Worm (Caenorhabditis elegans) whole organism, early embryonic: Measurements from ENCODE around the gene sma-5.

Experiments
- B0310.2 ChIP-seq: sonication (generic microtip); optimal IDR thresholded peaks from 2 replicates; lab custom pipeline; 2016; ENCODE audit warnings: mild to moderate bottlenecking, missing genetic modification characterization, missing compliant biosample characterization
- F13C5.2 ChIP-seq: sonication (generic microtip); optimal IDR thresholded peaks from 2 replicates; lab custom pipeline; 2017; ENCODE audit warnings: mild to moderate bottlenecking, missing genetic modification characterization, inconsistent platforms, missing compliant biosample characterization
- aly-1 ChIP-seq: sonication (generic microtip); optimal IDR thresholded peaks from 2 replicates; lab custom pipeline; 2016; ENCODE audit warnings: missing genetic modification characterization, missing compliant biosample characterization
- ama-1 ChIP-seq: fragments of 150-350 bp; optimal IDR thresholded peaks from 2 replicates; lab custom pipeline; 2014
- ceh-13 ChIP-seq: fragments of 200-800 bp; sonication (Bioruptor generic); optimal IDR thresholded peaks from 2 replicates; lab custom pipeline; 2018; ENCODE audit warnings: mild to moderate bottlenecking, missing genetic modification characterization, missing compliant biosample characterization
- ceh-36 ChIP-seq: sonication (generic microtip); optimal IDR thresholded peaks from 2 replicates; lab custom pipeline; 2016; ENCODE audit warnings: missing genetic modification characterization, inconsistent platforms, missing compliant biosample characterization
- ets-7 ChIP-seq: sonication (generic microtip); optimal IDR thresholded peaks from 2 replicates; lab custom pipeline; 2016; ENCODE audit warnings: missing genotype, missing genetic modification characterization, missing compliant biosample characterization
- flt-1 ChIP-seq: fragments of 200-800 bp; sonication (Bioruptor generic); IDR thresholded peaks from 2 replicates; pipeline ENCODE4 v1.3.6; 2022; ENCODE audit warnings: missing genetic modification characterization, missing compliant biosample characterization
- hmbx-1 ChIP-seq: sonication (generic microtip); optimal IDR thresholded peaks from 2 replicates; lab custom pipeline; 2016; ENCODE audit warnings: mild to moderate bottlenecking, missing genetic modification characterization, missing compliant biosample characterization
- hmg-4 ChIP-seq: fragments of 200-800 bp; sonication (Bioruptor generic); optimal IDR thresholded peaks from 2 replicates; lab custom pipeline; 2018; ENCODE audit warnings: mild to moderate bottlenecking, missing genetic modification characterization, missing compliant biosample characterization
- hnd-1 ChIP-seq: sonication (generic microtip); optimal IDR thresholded peaks from 2 replicates; lab custom pipeline; 2016; ENCODE audit warnings: missing genetic modification characterization, missing compliant biosample characterization
- pes-1 ChIP-seq: fragments of 200-800 bp; sonication (Bioruptor generic); IDR thresholded peaks from 2 replicates; pipeline ENCODE4 v1.3.6; 2022; ENCODE audit warnings: missing genetic modification reagents, missing genetic modification characterization, missing compliant biosample characterization
- scrt-1 ChIP-seq: fragments of 200-800 bp; sonication (Bioruptor generic); IDR thresholded peaks from 2 replicates; pipeline ENCODE4 v1.3.6; 2022; ENCODE audit warnings: missing genetic modification characterization, missing compliant biosample characterization
- sea-1 ChIP-seq: fragments of 200-800 bp; sonication (Bioruptor generic); conservative IDR thresholded peaks from 2 replicates; pipeline ENCODE4 v1.3.6; 2022; ENCODE audit warnings: missing genetic modification characterization, missing compliant biosample characterization
- tbx-11 ChIP-seq: fragments of 200-800 bp; sonication (Bioruptor generic); IDR thresholded peaks from 2 replicates; pipeline ENCODE4 v1.3.6; 2022; ENCODE audit warnings: missing genetic modification characterization, missing compliant biosample characterization
- tbx-37 ChIP-seq: fragments of 200-800 bp; sonication (Bioruptor generic); conservative IDR thresholded peaks from 2 replicates; pipeline ENCODE4 v1.3.6; 2022; ENCODE audit warnings: missing genetic modification reagents, missing genetic modification characterization, missing compliant biosample characterization
- tra-4 ChIP-seq: sonication (generic microtip); optimal IDR thresholded peaks from 2 replicates; lab custom pipeline; 2017; ENCODE audit warnings: missing genetic modification characterization, missing compliant biosample characterization

The sma-5 gene

DNA sequence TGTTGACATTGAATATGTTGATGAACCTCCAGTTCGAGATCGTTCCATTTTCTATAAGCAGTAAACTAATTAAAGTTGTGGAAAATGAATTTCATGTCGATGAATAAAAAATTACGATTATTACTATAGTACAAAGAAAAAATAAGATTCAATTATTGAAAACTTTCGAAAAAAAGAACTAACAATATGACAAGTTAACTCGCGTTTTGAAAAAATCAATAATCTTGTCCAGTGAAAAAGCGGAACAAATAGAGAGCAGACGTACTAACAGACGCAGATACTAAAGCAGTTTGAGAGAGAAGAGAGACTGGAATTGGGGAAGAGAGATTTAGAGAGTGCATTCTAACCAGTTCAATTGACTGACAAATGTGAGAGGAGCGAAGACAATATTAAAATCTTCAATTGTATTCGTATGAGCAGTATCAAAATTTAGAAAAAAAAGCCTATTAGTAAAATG, 30.7 kb downstream of the sma-5 start, which contains the start of gene set-6:
set-6 (minus strand) TSS at position 51 of the 457 bp plus-strand sequence.
- TF ChIP-seq hmbx-1 (tag; lab: Kevin White, UChicago), result no peak
- no peak for TF ChIP-seq F13C5.2
- no peak for TF ChIP-seq pes-1 (GFP tag; lab: Robert Waterston, UW)
- TF ChIP-seq ceh-36, result no peak
- no peak for TF ChIP-seq scrt-1
- TF ChIP-seq tbx-11 (GFP tag; lab: Robert Waterston, UW), result no peak
- TF ChIP-seq ama-1 (lab: Kevin White, UChicago), result no peak
- no peak for TF ChIP-seq aly-1 (tag; lab: Kevin White, UChicago)
- no peak for TF ChIP-seq sea-1 (GFP tag; lab: Robert Waterston, UW)
- no peak for TF ChIP-seq hnd-1
- no peak for TF ChIP-seq flt-1 (GFP tag; lab: Robert Waterston, UW)
- no peak for TF ChIP-seq hmg-4 (GFP tag; lab: Kevin White, UChicago)
- no peak for TF ChIP-seq ets-7 (tag; lab: Kevin White, UChicago)
- no peak for TF ChIP-seq tra-4 (tag; lab: Kevin White, UChicago)
- no peak for TF ChIP-seq ceh-13 (GFP tag; lab: Kevin White, UChicago)
- TF ChIP-seq tbx-37, result no peak
- TF ChIP-seq B0310.2 (tag; lab: Kevin White, UChicago), result no peak

DNA sequence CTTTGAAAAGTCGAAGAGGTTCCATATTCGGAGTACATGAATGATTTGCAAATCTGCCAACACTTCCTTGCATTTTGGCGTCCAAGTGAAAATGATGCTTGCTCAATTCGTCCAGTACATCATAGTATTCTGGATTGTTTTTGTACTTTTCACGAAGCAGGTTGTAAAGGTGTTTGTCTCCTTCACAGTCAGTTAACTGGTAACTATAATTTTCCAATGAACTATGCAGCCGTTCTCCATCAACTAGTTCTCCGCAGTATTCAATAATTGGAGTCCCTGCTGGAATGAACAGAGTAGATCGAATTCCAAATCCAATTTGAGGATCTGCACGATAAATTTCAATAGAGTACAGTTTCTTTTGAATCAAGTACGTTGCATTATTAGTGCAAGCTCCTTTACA, 34.0 kb downstream of the sma-5 start:
- no peak for TF ChIP-seq ceh-13 (GFP tag; lab: Kevin White, UChicago)
- TF ChIP-seq hmbx-1 (tag; lab: Kevin White, UChicago), result no peak
- TF ChIP-seq F13C5.2, result no peak
- no peak for TF ChIP-seq ama-1 (lab: Kevin White, UChicago)

DNA sequence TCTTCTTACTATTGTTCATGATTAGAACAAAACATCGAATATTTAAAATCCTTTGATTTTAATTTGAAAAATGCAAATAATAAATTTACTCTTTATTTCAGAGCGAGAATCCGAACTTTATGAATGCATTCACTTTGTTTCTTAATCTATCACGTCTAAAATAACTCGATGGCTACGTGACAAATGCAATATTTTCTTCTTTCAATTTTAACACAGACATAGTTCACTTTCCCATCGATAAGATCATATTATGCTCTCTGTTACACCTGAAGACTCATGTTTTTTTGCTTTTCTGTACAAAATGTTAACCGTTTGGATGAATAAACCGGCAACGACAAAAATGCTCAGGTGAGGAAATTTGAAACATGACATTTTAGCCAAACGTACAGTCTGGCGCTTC, 35.8 kb downstream of the sma-5 start:
- TF ChIP-seq hnd-1, result no peak
- no peak for TF ChIP-seq flt-1 (GFP tag; lab: Robert Waterston, UW)
- no peak for TF ChIP-seq ama-1 (lab: Kevin White, UChicago)
- no peak for TF ChIP-seq tbx-37
- TF ChIP-seq hmbx-1 (tag; lab: Kevin White, UChicago), result no peak
- no peak for TF ChIP-seq pes-1 (GFP tag; lab: Robert Waterston, UW)
- TF ChIP-seq hmg-4 (GFP tag; lab: Kevin White, UChicago), result no peak

DNA sequence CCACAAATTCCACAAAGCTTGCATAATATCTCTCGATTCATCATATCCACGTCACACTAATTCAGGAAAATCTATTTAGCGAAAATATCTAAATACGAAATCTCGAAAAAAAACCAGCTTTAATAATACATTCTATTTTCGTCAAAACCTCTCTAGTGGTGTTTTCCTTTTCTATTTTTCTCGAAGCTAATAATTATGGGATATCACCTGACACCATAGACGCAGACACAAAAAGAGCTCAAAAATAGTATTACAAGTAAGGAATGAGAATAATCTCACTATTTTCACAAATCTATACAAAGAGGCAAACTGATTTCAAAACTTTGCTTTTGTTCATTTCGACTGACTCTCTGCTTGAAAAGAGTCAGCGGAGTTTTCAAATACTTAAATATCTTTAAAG, 36.3 kb downstream of the sma-5 start:
- TF ChIP-seq sea-1 (GFP tag; lab: Robert Waterston, UW), result no peak
- TF ChIP-seq B0310.2 (tag; lab: Kevin White, UChicago), result no peak
- no peak for TF ChIP-seq aly-1 (tag; lab: Kevin White, UChicago)
- no peak for TF ChIP-seq pes-1 (GFP tag; lab: Robert Waterston, UW)
- no peak for TF ChIP-seq hmbx-1 (tag; lab: Kevin White, UChicago)
- TF ChIP-seq ceh-13 (GFP tag; lab: Kevin White, UChicago), result no peak
- TF ChIP-seq hmg-4 (GFP tag; lab: Kevin White, UChicago), result no peak
- no peak for TF ChIP-seq ama-1 (lab: Kevin White, UChicago)
- TF ChIP-seq tbx-11 (GFP tag; lab: Robert Waterston, UW), result no peak
- no peak for TF ChIP-seq tra-4 (tag; lab: Kevin White, UChicago)
- no peak for TF ChIP-seq F13C5.2
- no peak for TF ChIP-seq ceh-36
- TF ChIP-seq scrt-1, result no peak
- no peak for TF ChIP-seq flt-1 (GFP tag; lab: Robert Waterston, UW)
- TF ChIP-seq hnd-1, result no peak
- no peak for TF ChIP-seq tbx-37
- no peak for TF ChIP-seq ets-7 (tag; lab: Kevin White, UChicago)

DNA sequence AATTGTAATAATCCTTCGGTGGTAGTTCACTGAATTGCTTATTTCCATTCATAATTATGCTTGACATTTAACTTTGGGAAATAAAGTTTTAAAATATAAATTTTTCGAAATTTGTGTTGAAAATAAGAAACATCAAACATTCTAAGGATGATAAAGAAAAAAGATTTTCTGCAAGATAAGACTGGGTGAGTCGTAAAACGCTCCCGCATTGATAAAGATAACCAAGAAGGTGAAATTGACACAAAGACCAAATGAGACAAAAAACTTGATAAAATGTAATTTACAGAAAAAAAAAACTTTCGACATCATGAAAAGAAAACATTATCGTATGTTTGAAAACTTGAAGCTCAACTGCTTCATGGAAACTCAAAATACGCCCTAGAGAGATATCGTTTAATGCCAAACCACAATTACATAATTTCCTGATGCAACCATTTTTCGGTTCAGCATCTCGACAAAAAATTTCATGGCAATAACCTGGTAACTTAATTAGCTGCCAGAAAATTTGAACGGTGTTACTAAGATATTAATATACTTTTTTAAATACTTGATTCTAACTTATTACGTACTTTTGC, 37.2 kb downstream of the sma-5 start:
- TF ChIP-seq tbx-11 (GFP tag; lab: Robert Waterston, UW) (no peak), tra-4 (tag; lab: Kevin White, UChicago) (no peak), hmbx-1 (tag; lab: Kevin White, UChicago) (no peak), tbx-37 (no peak), ceh-36 (no peak), scrt-1 (no peak), hmg-4 (GFP tag; lab: Kevin White, UChicago) (no peak), B0310.2 (tag; lab: Kevin White, UChicago) (no peak), aly-1 (tag; lab: Kevin White, UChicago) (no peak), pes-1 (GFP tag; lab: Robert Waterston, UW) (no peak), hnd-1 (no peak), ceh-13 (GFP tag; lab: Kevin White, UChicago) (no peak)

DNA sequence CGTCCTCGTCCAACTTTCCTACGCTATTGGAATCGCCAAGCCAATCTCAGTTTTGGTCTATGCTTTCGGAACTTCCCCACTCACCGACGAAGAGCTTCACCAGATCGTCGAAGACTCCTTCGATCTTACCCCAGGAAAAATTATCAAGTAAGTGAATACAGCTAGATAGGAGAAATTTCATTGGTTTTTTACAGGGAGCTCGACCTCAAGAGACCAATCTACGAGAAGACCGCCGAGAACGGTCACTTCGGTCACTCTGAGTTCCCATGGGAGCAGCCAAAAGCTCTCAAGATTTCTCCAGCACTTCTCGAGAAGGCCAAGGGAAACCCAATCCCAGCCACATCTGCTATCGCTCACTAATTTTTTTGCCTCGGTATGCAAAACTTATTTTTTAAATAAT, 38.3 kb downstream of the sma-5 start:
- no peak for TF ChIP-seq ceh-13 (GFP tag; lab: Kevin White, UChicago)
- TF ChIP-seq hmg-4 (GFP tag; lab: Kevin White, UChicago), result no peak
- no peak for TF ChIP-seq hmbx-1 (tag; lab: Kevin White, UChicago)
- no peak for TF ChIP-seq tbx-37
- TF ChIP-seq tbx-11 (GFP tag; lab: Robert Waterston, UW), result no peak
- no peak for TF ChIP-seq hnd-1
- no peak for TF ChIP-seq sea-1 (GFP tag; lab: Robert Waterston, UW)
- no peak for TF ChIP-seq scrt-1
- TF ChIP-seq pes-1 (GFP tag; lab: Robert Waterston, UW), result no peak
- TF ChIP-seq aly-1 (tag; lab: Kevin White, UChicago), result no peak
- no peak for TF ChIP-seq F13C5.2
- no peak for TF ChIP-seq B0310.2 (tag; lab: Kevin White, UChicago)
- TF ChIP-seq tra-4 (tag; lab: Kevin White, UChicago), result no peak
- no peak for TF ChIP-seq ets-7 (tag; lab: Kevin White, UChicago)
- TF ChIP-seq flt-1 (GFP tag; lab: Robert Waterston, UW), result no peak
- TF ChIP-seq ama-1 (lab: Kevin White, UChicago), result no peak
- TF ChIP-seq ceh-36, result no peak

DNA sequence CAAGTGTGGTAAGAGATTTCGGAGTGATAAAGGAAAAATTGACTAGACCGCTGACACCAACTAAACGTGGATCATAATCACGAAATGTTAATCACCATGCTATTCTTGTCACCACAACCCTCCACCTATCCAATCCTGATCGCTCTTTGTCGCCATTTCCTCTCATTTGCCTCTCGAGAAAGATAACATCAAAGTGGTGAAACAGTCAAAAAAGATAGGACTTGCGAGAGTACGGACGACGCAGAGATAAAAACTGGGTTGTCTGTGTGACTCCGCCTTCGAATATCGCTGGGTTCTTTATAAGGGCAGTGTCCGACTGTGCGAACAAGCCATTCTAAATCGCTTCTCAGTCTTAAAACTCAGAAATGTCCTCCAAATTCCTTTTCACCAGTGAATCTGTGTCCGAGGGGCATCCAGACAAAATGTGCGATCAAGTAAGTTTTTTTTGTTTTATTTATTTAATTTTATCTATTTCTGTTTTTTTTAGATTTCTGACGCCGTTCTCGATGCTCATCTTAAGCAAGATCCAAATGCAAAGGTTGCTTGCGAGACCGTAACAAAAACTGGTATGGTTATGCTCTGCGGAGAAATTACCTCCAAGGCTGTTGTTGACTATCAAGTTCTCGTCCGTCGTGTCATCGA, 39.6 kb downstream of the sma-5 start, which contains the start of gene sams-1:
sams-1 (plus strand) TSS at position 300 of the 642 bp plus-strand sequence.
- TF ChIP-seq pes-1 (GFP tag; lab: Robert Waterston, UW) (no peak), tbx-11 (GFP tag; lab: Robert Waterston, UW) (no peak), aly-1 (tag; lab: Kevin White, UChicago) (no peak), scrt-1 (no peak), tra-4 (tag; lab: Kevin White, UChicago) (no peak), tbx-37 (no peak), hmbx-1 (tag; lab: Kevin White, UChicago) (no peak), ceh-13 (GFP tag; lab: Kevin White, UChicago) (no peak), ceh-36 (no peak), B0310.2 (tag; lab: Kevin White, UChicago) (no peak), ama-1 (lab: Kevin White, UChicago) (no peak), ets-7 (tag; lab: Kevin White, UChicago) (no peak), flt-1 (GFP tag; lab: Robert Waterston, UW) (no peak), hmg-4 (GFP tag; lab: Kevin White, UChicago) (no peak), sea-1 (GFP tag; lab: Robert Waterston, UW) (no peak), hnd-1 (no peak), F13C5.2 (no peak)
